Worm (Caenorhabditis elegans): ENCODE measurements around the gene F08C6.18.

The F08C6.18 gene

DNA sequence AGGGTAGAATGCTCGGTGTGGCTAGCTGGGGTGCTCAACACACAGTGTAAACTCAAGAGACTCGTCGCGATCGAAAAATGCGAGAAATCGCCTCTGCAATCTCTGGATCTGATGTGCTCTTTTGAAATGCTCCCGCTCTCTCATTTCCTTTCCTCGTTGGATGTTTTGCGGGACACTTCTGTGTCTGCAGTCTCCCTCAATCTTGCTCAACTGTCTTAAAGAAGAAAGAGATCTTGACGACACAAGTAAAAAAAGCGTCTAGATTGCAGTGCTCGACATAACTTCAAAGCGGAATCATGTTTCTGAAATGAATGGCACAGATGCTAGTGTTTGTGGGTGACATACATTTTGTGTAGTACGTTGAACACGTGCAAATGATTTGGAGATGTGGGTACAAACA lies 201 bp upstream of the F08C6.18 start (continued):
- TF ChIP-seq Y116A8C.19 (tag; optimal IDR thresholded peaks at IDR 0.05; ENCODE audit: borderline replicate concordance) (no peak), nhr-20 (tag; optimal IDR thresholded peaks at IDR 0.05) (peak; percentile 29), hpl-2 (GFP tag; optimal IDR thresholded peaks at IDR 0.05) (no peak), mep-1 (tag; optimal IDR thresholded peaks at IDR 0.05) (peak; percentile 33), nhr-11 (tag; optimal IDR thresholded peaks at IDR 0.05) (no peak), elt-3 (tag; optimal IDR thresholded peaks at IDR 0.05) (no peak), jun-1 (tag; optimal IDR thresholded peaks at IDR 0.05) (no peak), fkh-4 (tag; optimal IDR thresholded peaks at IDR 0.05; ENCODE audit: borderline replicate concordance) (peak; percentile 28), nhr-237 (tag; optimal IDR thresholded peaks at IDR 0.05) (no peak), pqm-1 (tag; optimal IDR thresholded peaks at IDR 0.05) (no peak), ceh-82 (tag; optimal IDR thresholded peaks at IDR 0.05) (no peak), C16A3.4 (tag; optimal IDR thresholded peaks at IDR 0.05) (no peak), snu-23 (GFP tag; optimal IDR thresholded peaks at IDR 0.05) (peak; percentile 18), egl-27 (tag; optimal IDR thresholded peaks at IDR 0.05) (no peak), nhr-85 (tag) (no peak), hlh-4 (tag; optimal IDR thresholded peaks at IDR 0.05) (no peak), xbp-1 (tag; optimal IDR thresholded peaks at IDR 0.05) (no peak), elt-2 (tag; optimal IDR thresholded peaks at IDR 0.05) (no peak), C04F5.9 (tag; optimal IDR thresholded peaks at IDR 0.05) (no peak), rnt-1 (tag; optimal IDR thresholded peaks at IDR 0.05) (peak; percentile 68), lir-3 (tag; optimal IDR thresholded peaks at IDR 0.05; ENCODE audit: poor library complexity) (no peak), mab-9 (GFP tag; IDR thresholded peaks at IDR 0.05) (no peak), tlp-1 (tag; optimal IDR thresholded peaks at IDR 0.05) (no peak), ceh-63 (GFP tag; optimal IDR thresholded peaks at IDR 0.05) (no peak), ama-1 (optimal IDR thresholded peaks at IDR 0.05) (no peak), snpc-4 (tag; optimal IDR thresholded peaks at IDR 0.05) (no peak), blmp-1 (tag; optimal IDR thresholded peaks at IDR 0.05) (no peak), nhr-12 (tag; optimal IDR thresholded peaks at IDR 0.05) (no peak), nhr-47 (tag; optimal IDR thresholded peaks at IDR 0.05) (no peak), aha-1 (tag; optimal IDR thresholded peaks at IDR 0.05) (no peak), lin-39 (tag; optimal IDR thresholded peaks at IDR 0.05) (no peak)

DNA sequence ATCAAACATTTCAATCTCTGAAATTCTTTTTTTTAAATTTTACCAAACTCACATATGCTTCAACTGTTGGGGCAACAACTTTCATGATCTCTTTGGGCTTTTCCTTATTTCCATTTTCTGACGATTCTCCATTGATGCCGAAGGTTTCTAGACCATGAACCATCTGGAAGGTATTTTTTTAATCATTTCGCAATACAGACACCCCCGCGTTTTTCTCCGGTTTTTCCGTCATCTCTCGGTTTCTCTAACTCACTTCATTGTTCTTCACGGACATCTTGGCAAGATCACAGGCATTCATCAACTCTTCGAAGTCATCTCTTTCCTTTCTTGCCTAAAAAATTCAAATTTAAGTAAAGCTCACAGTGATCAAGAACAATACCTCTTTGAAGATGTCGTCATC lies 256 bp downstream of the F08C6.18 start:
- TF ChIP-seq dsc-1 (tag; optimal IDR thresholded peaks at IDR 0.05), result peak; percentile 72
- no peak for TF ChIP-seq efl-1 (optimal IDR thresholded peaks at IDR 0.05)
- peak in 1 of 2 experiments; percentile 87 for TF ChIP-seq efl-1 (GFP tag; optimal IDR thresholded peaks at IDR 0.05 in 1 of 2)
- no peak for TF ChIP-seq fkh-4 (tag; optimal IDR thresholded peaks at IDR 0.05; ENCODE audit: borderline replicate concordance)

DNA sequence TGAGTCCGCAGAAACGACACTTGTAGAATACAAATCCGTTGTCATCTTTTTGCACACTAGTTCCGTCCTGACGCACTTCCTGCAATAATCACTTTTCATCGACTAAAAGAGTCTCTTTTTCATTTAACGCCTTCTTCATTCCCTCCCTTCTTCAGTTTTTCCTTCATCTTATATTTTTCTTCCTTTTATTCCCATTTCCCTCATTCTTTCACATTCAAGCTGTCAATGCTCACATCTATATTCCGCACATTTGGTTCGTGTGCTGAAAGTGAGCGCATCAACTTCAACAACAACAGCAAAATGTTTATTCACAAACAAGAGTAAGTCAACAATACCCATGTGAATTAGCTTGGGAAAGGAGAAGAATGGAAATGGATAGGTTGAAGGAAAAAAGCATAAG lies 1.4 kb downstream of the F08C6.18 start, which contains the start of gene pcyt-1:
pcyt-1 (plus strand) TSS at position 301 of the 400 bp plus-strand sequence.
- no peak for TF ChIP-seq rnt-1 (tag; optimal IDR thresholded peaks at IDR 0.05)
- no peak for TF ChIP-seq sox-4 (tag; optimal IDR thresholded peaks at IDR 0.05)
- TF ChIP-seq dsc-1 (tag; optimal IDR thresholded peaks at IDR 0.05), result no peak
- TF ChIP-seq ama-1 (optimal IDR thresholded peaks at IDR 0.05), result no peak
- no peak for TF ChIP-seq mef-2 (tag; optimal IDR thresholded peaks at IDR 0.05)
- no peak for TF ChIP-seq zip-4 (GFP tag; optimal IDR thresholded peaks at IDR 0.05)
- TF ChIP-seq nhr-71 (tag; optimal IDR thresholded peaks at IDR 0.05), result no peak
- no peak for TF ChIP-seq fkh-10 (GFP tag; optimal IDR thresholded peaks at IDR 0.05)
- TF ChIP-seq nhr-90 (tag; optimal IDR thresholded peaks at IDR 0.05; ENCODE audit: poor library complexity), result no peak
- no peak for TF ChIP-seq hlh-4 (tag; optimal IDR thresholded peaks at IDR 0.05)
- TF ChIP-seq sup-37 (GFP tag; optimal IDR thresholded peaks at IDR 0.05), result no peak
- no peak for TF ChIP-seq C34B4.2 (tag; optimal IDR thresholded peaks at IDR 0.05)
- no peak for TF ChIP-seq lin-35 (GFP tag; optimal IDR thresholded peaks at IDR 0.05)
